Worm (Caenorhabditis elegans) whole organism, L3 larva: ENCODE measurements around the gene D1014.4.

Experiments
- R02D3.7 ChIP-seq: fragments of 150-350 bp; optimal IDR thresholded peaks from 2 replicates; lab custom pipeline; 2014; ENCODE audit warnings: missing biosample characterization, missing genetic modification characterization
- aly-2 ChIP-seq: fragments of 150-350 bp; optimal IDR thresholded peaks from 2 replicates; lab custom pipeline; 2014; ENCODE audit warnings: missing biosample characterization, missing genetic modification characterization
- ceh-16 ChIP-seq: sonication (generic microtip); optimal IDR thresholded peaks from 2 replicates; lab custom pipeline; 2017; ENCODE audit warnings: missing biosample characterization, missing genetic modification characterization
- ceh-82 ChIP-seq: fragments of 150-350 bp; optimal IDR thresholded peaks from 2 replicates; lab custom pipeline; 2014; ENCODE audit warnings: missing biosample characterization, missing genetic modification characterization
- ceh-9 ChIP-seq: sonication (generic microtip); optimal IDR thresholded peaks from 2 replicates; lab custom pipeline; 2018; ENCODE audit warnings: missing biosample characterization, missing genetic modification characterization
- daf-12 ChIP-seq: fragments of 150-350 bp; optimal IDR thresholded peaks from 2 replicates; lab custom pipeline; 2014; ENCODE audit warnings: missing biosample characterization, missing genetic modification reagents, missing genetic modification characterization
- egl-27 ChIP-seq: sonication (generic microtip); optimal IDR thresholded peaks from 4 replicates; lab custom pipeline; 2017; ENCODE audit warnings: missing biosample characterization, missing genetic modification reagents, missing genetic modification characterization
- egl-5 ChIP-seq: fragments of 150-350 bp; optimal IDR thresholded peaks from 2 replicates; lab custom pipeline; 2017; ENCODE audit warnings: missing biosample characterization, missing genetic modification reagents, missing genetic modification characterization, inconsistent platforms
- elt-1 ChIP-seq: fragments of 150-350 bp; optimal IDR thresholded peaks from 2 replicates; lab custom pipeline; 2014; ENCODE audit warnings: missing biosample characterization, missing genetic modification characterization
- elt-2 ChIP-seq: sonication (generic microtip); optimal IDR thresholded peaks from 2 replicates; lab custom pipeline; 2016; ENCODE audit warnings: missing genetic modification reagents, mild to moderate bottlenecking, missing genetic modification characterization, missing compliant biosample characterization
- fkh-10 ChIP-seq: sonication (generic microtip); optimal IDR thresholded peaks from 2 replicates; lab custom pipeline; 2017; ENCODE audit warnings: missing biosample characterization, missing genetic modification reagents, missing genetic modification characterization
- fkh-2 ChIP-seq: fragments of 150-350 bp; optimal IDR thresholded peaks from 2 replicates; lab custom pipeline; 2014; ENCODE audit warnings: missing biosample characterization, missing genetic modification reagents, missing genetic modification characterization
- fos-1 ChIP-seq: fragments of 150-350 bp; optimal IDR thresholded peaks from 2 replicates; lab custom pipeline; 2014; ENCODE audit warnings: missing biosample characterization, missing genetic modification characterization
- lin-15B ChIP-seq: fragments of 150-350 bp; optimal IDR thresholded peaks from 2 replicates; lab custom pipeline; 2014; ENCODE audit warnings: missing biosample characterization, missing genetic modification characterization
- lin-39 ChIP-seq: fragments of 150-350 bp; optimal IDR thresholded peaks from 2 replicates; lab custom pipeline; 2018; ENCODE audit warnings: missing biosample characterization, missing genetic modification reagents, missing genetic modification characterization
- lsy-12 ChIP-seq: sonication (generic microtip); optimal IDR thresholded peaks from 2 replicates; lab custom pipeline; 2016; ENCODE audit warnings: mild to moderate bottlenecking, missing genetic modification characterization, missing compliant biosample characterization
- mdl-1 ChIP-seq: fragments of 150-350 bp; optimal IDR thresholded peaks from 2 replicates; lab custom pipeline; 2014; ENCODE audit warnings: missing biosample characterization, missing genetic modification characterization
- mml-1 ChIP-seq: fragments of 150-350 bp; sonication (generic microtip); optimal IDR thresholded peaks from 3 replicates; lab custom pipeline; 2014; ENCODE audit warnings: missing biosample characterization, missing genetic modification characterization
- nfya-1 ChIP-seq: sonication (generic microtip); optimal IDR thresholded peaks from 2 replicates; lab custom pipeline; 2017; ENCODE audit warnings: missing genetic modification characterization, mild to moderate bottlenecking, missing compliant biosample characterization, antibody characterized with exemption, moderate library complexity; ENCODE audit not compliant: insufficient read depth
- nhr-11 ChIP-seq: fragments of 150-350 bp; optimal IDR thresholded peaks from 2 replicates; lab custom pipeline; 2014; ENCODE audit warnings: missing biosample characterization, missing genetic modification characterization
- nhr-12 ChIP-seq: fragments of 150-350 bp; optimal IDR thresholded peaks from 2 replicates; lab custom pipeline; 2014; ENCODE audit warnings: missing biosample characterization, missing genetic modification characterization
- nhr-23 ChIP-seq: fragments of 150-350 bp; optimal IDR thresholded peaks from 2 replicates; lab custom pipeline; 2014; ENCODE audit warnings: missing biosample characterization, missing genetic modification reagents, missing genetic modification characterization
- nhr-25 ChIP-seq: sonication (generic microtip); optimal IDR thresholded peaks from 2 replicates; lab custom pipeline; 2017; ENCODE audit warnings: missing biosample characterization, missing genetic modification characterization
- nhr-28 ChIP-seq: fragments of 150-350 bp; optimal IDR thresholded peaks from 2 replicates; lab custom pipeline; 2014; ENCODE audit warnings: missing biosample characterization, missing genetic modification characterization
- nhr-43 ChIP-seq: sonication (generic microtip); optimal IDR thresholded peaks from 2 replicates; lab custom pipeline; 2016; ENCODE audit warnings: mild to moderate bottlenecking, missing genetic modification characterization, missing compliant biosample characterization; ENCODE audit not compliant: poor library complexity, severe bottlenecking
- nhr-67 ChIP-seq: fragments of 150-350 bp; optimal IDR thresholded peaks from 2 replicates; lab custom pipeline; 2014; ENCODE audit warnings: missing biosample characterization, missing genetic modification characterization
- nhr-76 ChIP-seq: fragments of 150-350 bp; sonication (generic microtip); optimal IDR thresholded peaks from 5 replicates; lab custom pipeline; 2014; ENCODE audit warnings: missing biosample characterization, missing genetic modification characterization
- nhr-77 ChIP-seq: fragments of 150-350 bp; optimal IDR thresholded peaks from 2 replicates; lab custom pipeline; 2014; ENCODE audit warnings: missing biosample characterization, missing genetic modification characterization
- pqm-1 ChIP-seq: fragments of 150-350 bp; optimal IDR thresholded peaks from 2 replicates; lab custom pipeline; 2017; ENCODE audit warnings: missing biosample characterization, missing genetic modification characterization, inconsistent platforms
- sea-2 ChIP-seq: fragments of 150-350 bp; sonication (generic microtip); optimal IDR thresholded peaks from 4 replicates; lab custom pipeline; 2014; ENCODE audit warnings: missing biosample characterization, missing genetic modification reagents, missing genetic modification characterization
- snpc-4 ChIP-seq: fragments of 150-350 bp; optimal IDR thresholded peaks from 2 replicates; lab custom pipeline; 2014; ENCODE audit warnings: missing biosample characterization, missing genetic modification characterization
- tbx-2 ChIP-seq: sonication (generic microtip); optimal IDR thresholded peaks from 2 replicates; lab custom pipeline; 2016; ENCODE audit warnings: mild to moderate bottlenecking, missing genetic modification characterization, missing compliant biosample characterization
- unc-39 ChIP-seq: sonication (generic microtip); optimal IDR thresholded peaks from 4 replicates; lab custom pipeline; 2017; ENCODE audit warnings: missing biosample characterization, missing genetic modification characterization
- unc-62 ChIP-seq: fragments of 150-350 bp; sonication (generic microtip); optimal IDR thresholded peaks from 4 replicates; lab custom pipeline; 2014; ENCODE audit warnings: missing biosample characterization, missing genetic modification reagents, missing genetic modification characterization
- ztf-11 ChIP-seq: fragments of 150-350 bp; optimal IDR thresholded peaks from 2 replicates; lab custom pipeline; 2014; ENCODE audit warnings: missing biosample characterization, missing genetic modification characterization

D1014.4 gene

ce11 chrV:8099306-8099705, 33.7 kb upstream of the D1014.4 start, which contains the start of gene sdz-23:
Gene sdz-23, plus strand, starts transcription at chrV:8099606.
- TF ChIP-seq ceh-82 (tag; lab: Kevin White, UChicago) (no peak), nhr-25 (tag; lab: Kevin White, UChicago) (no peak), nhr-76 (tag; lab: Kevin White, UChicago) (no peak), R02D3.7 (tag; lab: Kevin White, UChicago) (no peak), snpc-4 (no peak), ztf-11 (tag; lab: Kevin White, UChicago) (no peak), sea-2 (GFP tag; lab: Kevin White, UChicago) (no peak), daf-12 (tag; lab: Kevin White, UChicago) (no peak), pqm-1 (tag; lab: Kevin White, UChicago) (no peak), elt-1 (tag; lab: Kevin White, UChicago) (no peak), fkh-2 (tag; lab: Kevin White, UChicago) (no peak), nhr-77 (tag; lab: Kevin White, UChicago) (no peak), ceh-9 (tag; lab: Kevin White, UChicago) (no peak), nhr-67 (no peak), fos-1 (tag; lab: Kevin White, UChicago) (no peak), ceh-16 (no peak)

DNA sequence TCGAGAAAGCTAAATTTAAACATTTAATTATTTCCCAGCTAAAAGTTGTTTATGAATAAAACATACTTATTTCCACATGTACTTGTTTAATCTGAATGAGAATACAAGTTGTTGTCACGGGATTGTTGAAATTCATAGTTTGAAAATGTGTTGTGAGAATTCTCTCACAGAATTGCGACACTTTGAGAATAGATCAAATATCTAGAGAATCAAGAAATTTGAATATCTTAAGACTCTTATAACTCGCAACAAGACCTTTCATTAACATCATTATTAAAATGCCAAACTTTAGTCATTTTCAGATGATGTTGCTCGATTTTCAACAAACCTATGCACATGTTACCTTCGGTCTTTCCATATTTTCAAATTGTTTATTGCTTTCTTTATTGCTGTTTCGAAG, 30.1 kb upstream of the D1014.4 start, which contains the start of gene str-90:
Gene str-90 (plus strand): TSS at position 301 of the 400 bp plus-strand sequence.
- TF ChIP-seq nhr-12 = no peak
- no peak for TF ChIP-seq tbx-2 (tag; lab: Kevin White, UChicago)
- TF ChIP-seq elt-2 (tag; lab: Kevin White, UChicago) = no peak
- no peak for TF ChIP-seq unc-62 (GFP tag; lab: Kevin White, UChicago)
- TF ChIP-seq nhr-77 (tag; lab: Kevin White, UChicago) = no peak

DNA sequence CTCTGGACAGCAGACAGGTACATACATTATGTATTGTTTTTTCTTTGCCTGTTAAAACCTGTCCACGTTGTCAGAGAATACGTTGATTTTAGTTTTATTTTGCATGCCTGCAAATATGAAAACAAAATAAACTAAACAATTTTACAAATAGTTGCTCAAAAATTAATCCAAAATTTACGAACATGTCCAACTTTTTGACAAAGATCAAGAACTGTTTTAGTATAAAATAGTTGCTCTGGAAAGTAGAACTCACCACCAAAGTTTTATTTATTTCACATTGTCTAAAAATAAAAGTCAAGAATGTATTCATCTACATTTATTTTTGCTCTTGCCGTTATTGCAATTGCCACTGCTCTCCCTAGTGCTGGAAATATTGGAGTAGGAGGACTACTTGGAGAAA, 28.6 kb upstream of the D1014.4 start, which contains the start of gene srlf-16:
Gene srlf-16 (plus strand): TSS at position 301 of the 400 bp plus-strand sequence.
- TF ChIP-seq nhr-77 (tag; lab: Kevin White, UChicago) (no peak), fos-1 (tag; lab: Kevin White, UChicago) (no peak), egl-27 (tag; lab: Kevin White, UChicago) (no peak), nfya-1 (no peak), nhr-11 (tag; lab: Kevin White, UChicago) (no peak), fkh-2 (tag; lab: Kevin White, UChicago) (no peak), nhr-23 (no peak), daf-12 (tag; lab: Kevin White, UChicago) (no peak), ztf-11 (tag; lab: Kevin White, UChicago) (no peak), unc-39 (tag; lab: Kevin White, UChicago) (no peak)

ce11 chrV:8108670-8109069, 24.4 kb upstream of the D1014.4 start, which contains the start of gene myo-5:
Gene myo-5, plus strand, starts transcription at chrV:8108970.
- TF ChIP-seq lsy-12 (tag; lab: Kevin White, UChicago) = no peak
- TF ChIP-seq lin-39 (tag; lab: Kevin White, UChicago) = no peak
- no peak for TF ChIP-seq mdl-1 (tag; lab: Kevin White, UChicago)
- TF ChIP-seq pqm-1 (tag; lab: Kevin White, UChicago) = no peak
- no peak for TF ChIP-seq lin-15B (tag; lab: Kevin White, UChicago)
- TF ChIP-seq nfya-1 = no peak
- TF ChIP-seq nhr-28 (tag; lab: Kevin White, UChicago) = no peak
- TF ChIP-seq daf-12 (tag; lab: Kevin White, UChicago) = no peak
- TF ChIP-seq sea-2 (GFP tag; lab: Kevin White, UChicago) = no peak
- TF ChIP-seq tbx-2 (tag; lab: Kevin White, UChicago) = no peak
- no peak for TF ChIP-seq ceh-82 (tag; lab: Kevin White, UChicago)
- no peak for TF ChIP-seq nhr-43 (tag; lab: Kevin White, UChicago)
- no peak for TF ChIP-seq ceh-16
- no peak for TF ChIP-seq egl-5
- TF ChIP-seq aly-2 (tag; lab: Kevin White, UChicago) = no peak
- TF ChIP-seq fkh-10 = no peak
- no peak for TF ChIP-seq mml-1
- TF ChIP-seq nhr-11 (tag; lab: Kevin White, UChicago) = no peak
- TF ChIP-seq fkh-2 (tag; lab: Kevin White, UChicago) = no peak
- TF ChIP-seq unc-39 (tag; lab: Kevin White, UChicago) = no peak
